Worm (Caenorhabditis elegans) whole organism, L2 larva: ENCODE results near the gene irld-40.

Experiments
- F13H6.1 ChIP-seq: sonication (generic microtip); optimal IDR thresholded peaks from 2 replicates; lab custom pipeline; 2016; ENCODE audit warnings: missing genetic modification characterization, missing compliant biosample characterization
- ZK546.5 ChIP-seq: sonication (generic microtip); optimal IDR thresholded peaks from 2 replicates; lab custom pipeline; 2017; ENCODE audit warnings: missing biosample characterization, missing genetic modification characterization
- ama-1 ChIP-seq: fragments of 150-350 bp; optimal IDR thresholded peaks from 2 replicates; lab custom pipeline; 2018; ENCODE audit warnings: inconsistent platforms
- egl-27 ChIP-seq: sonication (generic microtip); optimal IDR thresholded peaks from 3 replicates; lab custom pipeline; 2017; ENCODE audit warnings: missing biosample characterization, missing genetic modification reagents, missing genetic modification characterization
- fos-1 ChIP-seq: fragments of 150-350 bp; optimal IDR thresholded peaks from 2 replicates; lab custom pipeline; 2014; ENCODE audit warnings: missing biosample characterization, missing genetic modification characterization
- nhr-12 ChIP-seq: fragments of 150-350 bp; optimal IDR thresholded peaks from 2 replicates; lab custom pipeline; 2014; ENCODE audit warnings: missing biosample characterization, missing genetic modification characterization
- nhr-129 ChIP-seq: fragments of 150-350 bp; optimal IDR thresholded peaks from 2 replicates; lab custom pipeline; 2014; ENCODE audit warnings: missing biosample characterization, missing genetic modification characterization
- unc-55 ChIP-seq: fragments of 150-350 bp; sonication (generic microtip); optimal IDR thresholded peaks from 3 replicates; lab custom pipeline; 2014; ENCODE audit warnings: missing biosample characterization, missing genetic modification reagents, missing genetic modification characterization

DNA sequence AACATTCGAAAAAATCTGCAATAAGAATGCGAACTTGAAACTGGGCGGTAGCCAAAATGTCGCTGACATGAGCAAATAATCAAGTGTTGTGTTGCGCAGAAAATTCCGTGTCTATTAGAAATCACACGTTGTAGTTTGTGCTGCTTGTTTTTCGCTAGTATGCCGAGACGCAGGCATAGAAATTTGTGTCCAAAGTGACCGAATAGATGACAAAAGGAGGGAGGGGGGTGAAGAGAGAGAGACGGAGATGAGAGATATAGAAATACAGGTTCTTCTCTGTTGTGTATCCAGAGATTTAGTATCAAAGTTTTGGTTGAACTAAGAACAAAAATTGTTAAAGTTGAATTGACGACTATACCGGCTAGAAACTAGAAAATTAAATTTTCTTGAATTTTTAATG lies 35.1 kb upstream of the irld-40 start:
- TF ChIP-seq unc-55 (GFP tag; lab: Kevin White, UChicago): no peak
- TF ChIP-seq F13H6.1: peak; percentile 84
- no peak for TF ChIP-seq ZK546.5
- TF ChIP-seq egl-27 (tag; lab: Kevin White, UChicago): peak; percentile 57
- TF ChIP-seq fos-1 (tag; lab: Kevin White, UChicago): peak; percentile 35
- TF ChIP-seq ama-1 (lab: Kevin White, UChicago): no peak
- TF ChIP-seq nhr-129: peak; percentile 76
- no peak for TF ChIP-seq nhr-12
